Worm (Caenorhabditis elegans) whole organism, L4 larva: Measurements from ENCODE around the gene T25D1.3.
A peak's percentile ranks its signal among the peaks of the same experiment; 100 is the strongest.

Experiments
- F10B5.3 ChIP-seq: sonication (generic microtip); optimal IDR thresholded peaks from 2 replicates; lab custom pipeline; 2016; ENCODE audit warnings: mild to moderate bottlenecking, missing genetic modification characterization, missing compliant biosample characterization
- F37D6.2 ChIP-seq: sonication (generic microtip); optimal IDR thresholded peaks from 2 replicates; lab custom pipeline; 2016; ENCODE audit warnings: mild to moderate bottlenecking, missing genetic modification characterization, missing compliant biosample characterization
- F49E8.2 ChIP-seq: sonication (generic microtip); optimal IDR thresholded peaks from 2 replicates; lab custom pipeline; 2016; ENCODE audit warnings: missing compliant biosample characterization, mild to moderate bottlenecking, missing genetic modification characterization, borderline replicate concordance
- R02D3.7 ChIP-seq: fragments of 150-350 bp; sonication (generic microtip); optimal IDR thresholded peaks from 3 replicates; lab custom pipeline; 2014; ENCODE audit warnings: missing biosample characterization, missing genetic modification characterization
- Y105C5A.15 ChIP-seq: fragments of 200-800 bp; sonication (Bioruptor generic); IDR thresholded peaks from 2 replicates; pipeline ENCODE4 v1.3.6; 2022; ENCODE audit warnings: missing genetic modification characterization, missing compliant biosample characterization
- Y48G9A.11 ChIP-seq: fragments of 200-800 bp; sonication (Bioruptor generic); IDR thresholded peaks from 2 replicates; pipeline ENCODE4 v1.3.6; 2022; ENCODE audit warnings: missing genetic modification reagents, missing genetic modification characterization, missing compliant biosample characterization
- aha-1 ChIP-seq: fragments of 150-350 bp; peaks from one replicate; lab custom pipeline; 2014; ENCODE audit warnings: missing biosample characterization, missing genetic modification characterization
- ama-1 ChIP-seq: fragments of 150-350 bp; optimal IDR thresholded peaks from 2 replicates; lab custom pipeline; 2014; ENCODE audit warnings: inconsistent platforms, mixed read lengths
- ceh-20 ChIP-seq: fragments of 200-800 bp; sonication (Bioruptor generic); IDR thresholded peaks from 2 replicates; pipeline ENCODE4 v1.3.6; 2022; ENCODE audit warnings: missing genetic modification reagents, missing genetic modification characterization, missing compliant biosample characterization
- ceh-28 ChIP-seq: fragments of 150-350 bp; optimal IDR thresholded peaks from 2 replicates; lab custom pipeline; 2014; ENCODE audit warnings: missing biosample characterization, missing genetic modification reagents, missing genetic modification characterization
- ceh-32 ChIP-seq: sonication (generic microtip); optimal IDR thresholded peaks from 2 replicates; lab custom pipeline; 2016; ENCODE audit warnings: mild to moderate bottlenecking, missing genetic modification characterization, missing compliant biosample characterization; ENCODE audit not compliant: poor library complexity
- ceh-44 ChIP-seq: fragments of 200-800 bp; sonication (Bioruptor generic); IDR thresholded peaks from 2 replicates; pipeline ENCODE4 v1.3.6; 2022; ENCODE audit warnings: missing genetic modification reagents, missing genetic modification characterization, missing compliant biosample characterization
- ceh-62 ChIP-seq: sonication (generic microtip); optimal IDR thresholded peaks from 2 replicates; lab custom pipeline; 2017; ENCODE audit warnings: missing biosample characterization, missing genetic modification characterization
- ces-1 ChIP-seq: fragments of 150-350 bp; sonication (generic microtip); optimal IDR thresholded peaks from 4 replicates; lab custom pipeline; 2014; ENCODE audit warnings: missing biosample characterization, missing genetic modification reagents, missing genetic modification characterization
- cey-2 ChIP-seq: sonication (generic microtip); optimal IDR thresholded peaks from 3 replicates; lab custom pipeline; 2017; ENCODE audit warnings: missing genetic modification characterization, mild to moderate bottlenecking, missing compliant biosample characterization, antibody characterized with exemption, borderline replicate concordance; ENCODE audit not compliant: insufficient read depth
- ctbp-1 ChIP-seq: fragments of 200-800 bp; sonication (Bioruptor generic); IDR thresholded peaks from 2 replicates; pipeline ENCODE4 v1.3.6; 2022; ENCODE audit warnings: missing genetic modification reagents, missing genetic modification characterization, missing compliant biosample characterization
- daf-8 ChIP-seq: fragments of 200-800 bp; sonication (Bioruptor generic); IDR thresholded peaks from 2 replicates; pipeline ENCODE4 v1.3.6; 2022; ENCODE audit warnings: missing genetic modification characterization, missing compliant biosample characterization
- dmd-6 ChIP-seq: fragments of 200-800 bp; sonication (Bioruptor generic); IDR thresholded peaks from 2 replicates; pipeline ENCODE4 v1.3.6; 2022; ENCODE audit warnings: missing genetic modification reagents, missing genetic modification characterization, missing compliant biosample characterization
- dmd-8 ChIP-seq: fragments of 200-800 bp; sonication (Bioruptor generic); IDR thresholded peaks from 2 replicates; pipeline ENCODE4 v1.3.6; 2022; ENCODE audit warnings: missing genetic modification characterization, missing compliant biosample characterization
- dmd-9 ChIP-seq: fragments of 200-800 bp; sonication (Bioruptor generic); IDR thresholded peaks from 2 replicates; pipeline ENCODE4 v1.3.6; 2022; ENCODE audit warnings: missing genetic modification reagents, missing genetic modification characterization, missing compliant biosample characterization
- egl-27 ChIP-seq: sonication (generic microtip); optimal IDR thresholded peaks from 3 replicates; lab custom pipeline; 2017; ENCODE audit warnings: missing biosample characterization, missing genetic modification reagents, missing genetic modification characterization
- egl-43 ChIP-seq: fragments of 200-800 bp; sonication (Bioruptor generic); IDR thresholded peaks from 2 replicates; pipeline ENCODE4 v1.3.6; 2022; ENCODE audit warnings: missing genetic modification reagents, missing genetic modification characterization, missing compliant biosample characterization
- fkh-10 ChIP-seq: fragments of 150-350 bp; optimal IDR thresholded peaks from 2 replicates; lab custom pipeline; 2014; ENCODE audit warnings: missing biosample characterization, missing genetic modification reagents, missing genetic modification characterization
- fos-1 ChIP-seq: fragments of 150-350 bp; optimal IDR thresholded peaks from 2 replicates; lab custom pipeline; 2014; ENCODE audit warnings: missing biosample characterization, missing genetic modification characterization
- hmg-1.1 ChIP-seq: fragments of 200-800 bp; sonication (Bioruptor generic); IDR thresholded peaks from 2 replicates; pipeline ENCODE4 v1.3.6; 2022; ENCODE audit warnings: missing genetic modification reagents, missing genetic modification characterization, missing compliant biosample characterization
- jun-1 ChIP-seq: fragments of 150-350 bp; optimal IDR thresholded peaks from 2 replicates; lab custom pipeline; 2014; ENCODE audit warnings: missing biosample characterization, missing genetic modification reagents, missing genetic modification characterization
- lim-7 ChIP-seq: fragments of 200-800 bp; sonication (Bioruptor generic); IDR thresholded peaks from 2 replicates; pipeline ENCODE4 v1.3.6; 2022; ENCODE audit warnings: missing genetic modification characterization, missing compliant biosample characterization
- lin-1 ChIP-seq: fragments of 200-800 bp; sonication (Bioruptor generic); IDR thresholded peaks from 2 replicates; pipeline ENCODE4 v1.3.6; 2022; ENCODE audit warnings: missing genetic modification reagents, missing genetic modification characterization, missing compliant biosample characterization
- lin-29 ChIP-seq: fragments of 200-800 bp; sonication (Bioruptor generic); IDR thresholded peaks from 2 replicates; pipeline ENCODE4 v1.3.6; 2022; ENCODE audit warnings: missing genetic modification reagents, missing genetic modification characterization, missing compliant biosample characterization
- lin-38 ChIP-seq: fragments of 200-800 bp; sonication (Bioruptor generic); IDR thresholded peaks from 2 replicates; pipeline ENCODE4 v1.3.6; 2022; ENCODE audit warnings: missing genetic modification reagents, missing genetic modification characterization, missing compliant biosample characterization
- lsy-2 ChIP-seq, 2 experiments: fragments of 150-350 bp in 1 of 2; sonication (generic microtip) in 1 of 2; optimal IDR thresholded peaks; 2 replicates each; lab custom pipeline; 2014 to 2017; ENCODE audit warnings: missing biosample characterization in 2 of 2, missing genetic modification characterization in 2 of 2
- nhr-102 ChIP-seq: sonication (generic microtip); optimal IDR thresholded peaks from 2 replicates; lab custom pipeline; 2016; ENCODE audit warnings: mild to moderate bottlenecking, missing genetic modification characterization, moderate library complexity, missing compliant biosample characterization
- nhr-11 ChIP-seq: fragments of 150-350 bp; optimal IDR thresholded peaks from 2 replicates; lab custom pipeline; 2014; ENCODE audit warnings: missing biosample characterization, missing genetic modification characterization
- nhr-25 ChIP-seq: sonication (generic microtip); optimal IDR thresholded peaks from 2 replicates; lab custom pipeline; 2017; ENCODE audit warnings: missing genetic modification characterization, mild to moderate bottlenecking, missing compliant biosample characterization, antibody characterized with exemption, moderate library complexity, borderline replicate concordance; ENCODE audit not compliant: insufficient read depth
- rbr-2 ChIP-seq: sonication (generic microtip); optimal IDR thresholded peaks from 2 replicates; lab custom pipeline; 2016; ENCODE audit warnings: missing genotype, missing genetic modification characterization, missing compliant biosample characterization
- skn-1 ChIP-seq: fragments of 150-350 bp; optimal IDR thresholded peaks from 2 replicates; lab custom pipeline; 2014; ENCODE audit warnings: missing biosample characterization, missing genetic modification characterization
- tra-1 ChIP-seq: fragments of 200-800 bp; sonication (Bioruptor generic); IDR thresholded peaks from 2 replicates; pipeline ENCODE4 v1.3.6; 2022; ENCODE audit warnings: missing genetic modification reagents, missing genetic modification characterization, missing compliant biosample characterization
- unc-130 ChIP-seq: sonication (generic microtip); optimal IDR thresholded peaks from 2 replicates; lab custom pipeline; 2016; ENCODE audit warnings: missing genetic modification reagents, missing genetic modification characterization, missing compliant biosample characterization
- unc-62 ChIP-seq, 3 experiments: fragments of 150-350 bp in 1 of 3; sonication (generic microtip); optimal IDR thresholded peaks in 2 of 3; peaks in 1 of 3; 1 replicate in 1 of 3; 2 replicates in 2 of 3; lab custom pipeline; 2014 to 2017; ENCODE audit warnings: missing biosample characterization in 3 of 3, missing genetic modification characterization in 3 of 3, missing genetic modification reagents in 3 of 3, missing genotype in 1 of 3
- vab-7 ChIP-seq: fragments of 200-800 bp; sonication (Bioruptor generic); IDR thresholded peaks from 2 replicates; pipeline ENCODE4 v1.3.6; 2022; ENCODE audit warnings: missing genetic modification reagents, missing genetic modification characterization, missing compliant biosample characterization
- zfp-2 ChIP-seq: sonication (generic microtip); optimal IDR thresholded peaks from 2 replicates; lab custom pipeline; 2016; ENCODE audit warnings: mild to moderate bottlenecking, missing genetic modification characterization, missing compliant biosample characterization
- zip-11 ChIP-seq: fragments of 200-800 bp; sonication (Bioruptor generic); IDR thresholded peaks from 2 replicates; pipeline ENCODE4 v1.3.6; 2022; ENCODE audit warnings: missing genetic modification characterization, missing compliant biosample characterization
- zip-2 ChIP-seq: fragments of 150-350 bp; optimal IDR thresholded peaks from 2 replicates; lab custom pipeline; 2014; ENCODE audit warnings: missing biosample characterization, missing genetic modification characterization
- ztf-11 ChIP-seq: fragments of 150-350 bp; optimal IDR thresholded peaks from 2 replicates; lab custom pipeline; 2014; ENCODE audit warnings: missing biosample characterization, missing genetic modification characterization

The T25D1.3 gene

ce11 chrX:16484681-16485080, 20.8 kb upstream of the T25D1.3 start (continued):
- TF ChIP-seq fkh-10 (GFP tag; lab: Kevin White, UChicago) (peak; percentile 85), egl-43 (GFP tag; lab: Robert Waterston, UW) (no peak), lin-29 (GFP tag; lab: Robert Waterston, UW) (no peak), unc-62 (GFP tag; optimal IDR thresholded peaks at IDR 0.05 in 1 of 2; lab: Kevin White, UChicago) (no peak), unc-62 (tag; optimal IDR thresholded peaks at IDR 0.05; lab: Kevin White, UChicago) (no peak), ctbp-1 (peak; percentile 63; the same call in 1 of the 2 replicates), ceh-32 (tag; lab: Kevin White, UChicago) (no peak), Y105C5A.15 (GFP tag; lab: Robert Waterston, UW) (no peak), ztf-11 (tag; lab: Kevin White, UChicago) (no peak), vab-7 (GFP tag; lab: Robert Waterston, UW) (no peak), skn-1 (tag; lab: Kevin White, UChicago) (no peak), zip-2 (tag; lab: Kevin White, UChicago) (no peak), daf-8 (GFP tag; lab: Robert Waterston, UW) (no peak), R02D3.7 (no peak), F10B5.3 (tag; lab: Kevin White, UChicago) (no peak), tra-1 (GFP tag; lab: Robert Waterston, UW) (peak; percentile 63; the same call in 1 of the 2 replicates), fos-1 (no peak), F37D6.2 (tag; lab: Kevin White, UChicago) (no peak), lin-1 (GFP tag; lab: Robert Waterston, UW) (no peak), hmg-1.1 (GFP tag; lab: Robert Waterston, UW) (no peak), cey-2 (tag; lab: Kevin White, UChicago) (no peak), ceh-44 (no peak), zfp-2 (no peak), nhr-11 (tag; lab: Kevin White, UChicago) (peak; percentile 0), lim-7 (no peak), dmd-6 (peak; percentile 54), lsy-2 (tag; optimal IDR thresholded peaks at IDR 0.05; lab: Kevin White, UChicago) (peak in 1 of 2 experiments; percentile 44), jun-1 (tag; lab: Kevin White, UChicago) (no peak), ama-1 (lab: Kevin White, UChicago) (no peak), F49E8.2 (no peak), dmd-9 (GFP tag; lab: Robert Waterston, UW) (no peak), egl-27 (tag; lab: Kevin White, UChicago) (no peak), zip-11 (no peak), unc-130 (GFP tag; lab: Kevin White, UChicago) (no peak), ceh-20 (GFP tag; lab: Robert Waterston, UW) (peak; percentile 41; the same call in 1 of the 2 replicates), rbr-2 (tag; lab: Kevin White, UChicago) (peak; percentile 31), ceh-28 (tag; lab: Kevin White, UChicago) (no peak), lin-38 (GFP tag; lab: Robert Waterston, UW) (no peak), nhr-25 (no peak)
- TF ChIP-seq, all 104 proteins: peak for 12

ce11 chrX:16485322-16485721, 20.1 kb upstream of the T25D1.3 start:
- TF ChIP-seq aha-1 (tag; lab: Kevin White, UChicago) (peak; percentile 79), ceh-62 (no peak), ces-1 (GFP tag; lab: Kevin White, UChicago) (no peak), dmd-8 (GFP tag; lab: Robert Waterston, UW) (no peak), Y48G9A.11 (GFP tag; lab: Robert Waterston, UW) (no peak), nhr-102 (tag; lab: Kevin White, UChicago) (no peak)
- TF ChIP-seq, all 104 proteins: peak for 1
